Worm (Caenorhabditis elegans) whole organism, young adult: Measurements from ENCODE around the gene shw-1.

Experiments
- B0035.1 ChIP-seq: sonication (generic microtip); optimal IDR thresholded peaks from 2 replicates; lab custom pipeline; 2016; ENCODE audit warnings: missing genetic modification characterization, mild to moderate bottlenecking, missing compliant biosample characterization, missing genotype, missing genetic modification reagents
- C17E4.6 ChIP-seq: fragments of 200-800 bp; sonication (Bioruptor generic); IDR thresholded peaks from 2 replicates; pipeline ENCODE4 v1.3.6; 2022; ENCODE audit warnings: missing genetic modification reagents, missing genetic modification characterization, missing compliant biosample characterization
- D2030.7 ChIP-seq: fragments of 200-800 bp; sonication (Bioruptor generic); IDR thresholded peaks from 2 replicates; pipeline ENCODE4 v1.3.6; 2022; ENCODE audit warnings: missing genetic modification reagents, missing genetic modification characterization, missing compliant biosample characterization
- F33H1.4 ChIP-seq: fragments of 200-800 bp; sonication (Bioruptor generic); IDR thresholded peaks from 2 replicates; pipeline ENCODE4 v1.3.6; 2022; ENCODE audit warnings: missing genetic modification reagents, missing genetic modification characterization, missing compliant biosample characterization
- K11D2.4 ChIP-seq: fragments of 200-800 bp; sonication (Bioruptor generic); IDR thresholded peaks from 2 replicates; pipeline ENCODE4 v1.3.6; 2022; ENCODE audit warnings: missing genetic modification reagents, missing genetic modification characterization, missing compliant biosample characterization
- K12H6.12 ChIP-seq: fragments of 200-800 bp; sonication (Bioruptor generic); optimal IDR thresholded peaks from 2 replicates; lab custom pipeline; 2018; ENCODE audit warnings: mild to moderate bottlenecking, missing genetic modification characterization, missing compliant biosample characterization
- Y56A3A.18 ChIP-seq: fragments of 200-800 bp; sonication (Bioruptor generic); IDR thresholded peaks from 2 replicates; pipeline ENCODE4 v1.3.6; 2022; ENCODE audit warnings: missing genetic modification reagents, missing genetic modification characterization, missing compliant biosample characterization
- Y79H2A.3 ChIP-seq: fragments of 200-800 bp; sonication (Bioruptor generic); conservative IDR thresholded peaks from 2 replicates; pipeline ENCODE4 v1.3.6; 2022; ENCODE audit warnings: missing genetic modification reagents, missing genetic modification characterization, missing compliant biosample characterization
- ama-1 ChIP-seq, 3 experiments: fragments of 150-350 bp in 1 of 3; sonication (generic microtip) in 2 of 3; optimal IDR thresholded peaks; 2 replicates each; lab custom pipeline; 2014 to 2018; ENCODE audit warnings: missing biosample characterization in 2 of 3, missing genetic modification characterization in 2 of 3, missing genetic modification reagents in 2 of 3
- aptf-3 ChIP-seq: fragments of 200-800 bp; sonication (Bioruptor generic); IDR thresholded peaks from 2 replicates; pipeline ENCODE4 v1.3.6; 2022; ENCODE audit warnings: missing genetic modification characterization, missing compliant biosample characterization
- athp-1 ChIP-seq: sonication (generic microtip); optimal IDR thresholded peaks from 2 replicates; lab custom pipeline; 2017; ENCODE audit warnings: mild to moderate bottlenecking, missing genetic modification characterization, missing compliant biosample characterization
- attf-5 ChIP-seq: fragments of 200-800 bp; sonication (Bioruptor generic); optimal IDR thresholded peaks from 2 replicates; lab custom pipeline; 2018; ENCODE audit warnings: mild to moderate bottlenecking, missing genetic modification characterization, missing compliant biosample characterization
- attf-6 ChIP-seq: fragments of 200-800 bp; sonication (Bioruptor generic); IDR thresholded peaks from 2 replicates; pipeline ENCODE4 v1.3.6; 2022; ENCODE audit warnings: missing genetic modification reagents, missing genetic modification characterization, missing compliant biosample characterization
- ccch-3 ChIP-seq: fragments of 200-800 bp; sonication (Bioruptor generic); optimal IDR thresholded peaks from 2 replicates; lab custom pipeline; 2018; ENCODE audit warnings: mild to moderate bottlenecking, missing genetic modification characterization, missing compliant biosample characterization
- cebp-1 ChIP-seq, 2 experiments: fragments of 200-800 bp in 1 of 2; sonication (Bioruptor generic) in 1 of 2; sonication (generic microtip) in 1 of 2; IDR thresholded peaks in 1 of 2; optimal IDR thresholded peaks in 1 of 2; 2 replicates each; pipeline versions ENCODE4 v1.3.6 to Lab custom; 2017 to 2022; ENCODE audit warnings: missing compliant biosample characterization in 2 of 2, missing genetic modification characterization in 2 of 2, mild to moderate bottlenecking in 1 of 2, missing genetic modification reagents in 1 of 2, moderate library complexity in 1 of 2
- ceh-40 ChIP-seq: fragments of 200-800 bp; sonication (Bioruptor generic); IDR thresholded peaks from 2 replicates; pipeline ENCODE4 v1.3.6; 2022; ENCODE audit warnings: missing genetic modification characterization, missing compliant biosample characterization
- ceh-79 ChIP-seq: sonication (generic microtip); optimal IDR thresholded peaks from 2 replicates; lab custom pipeline; 2017; ENCODE audit warnings: mild to moderate bottlenecking, missing genetic modification characterization, missing compliant biosample characterization
- ceh-91 ChIP-seq: fragments of 200-800 bp; sonication (Bioruptor generic); IDR thresholded peaks from 2 replicates; pipeline ENCODE4 v1.3.6; 2022; ENCODE audit warnings: missing genetic modification reagents, missing genetic modification characterization, missing compliant biosample characterization
- dox-1 ChIP-seq: fragments of 200-800 bp; sonication (Bioruptor generic); IDR thresholded peaks from 2 replicates; pipeline ENCODE4 v1.3.6; 2022; ENCODE audit warnings: missing genetic modification reagents, missing genetic modification characterization, missing compliant biosample characterization
- dpl-1 ChIP-seq: fragments of 150-350 bp; optimal IDR thresholded peaks from 2 replicates; lab custom pipeline; 2014; ENCODE audit warnings: missing biosample characterization, missing genetic modification reagents, missing genetic modification characterization
- efl-1 ChIP-seq: fragments of 150-350 bp; optimal IDR thresholded peaks from 2 replicates; lab custom pipeline; 2014; ENCODE audit warnings: missing biosample characterization, missing genetic modification reagents, missing genetic modification characterization
- fkh-3 ChIP-seq: sonication (generic microtip); optimal IDR thresholded peaks from 2 replicates; lab custom pipeline; 2016; ENCODE audit warnings: mild to moderate bottlenecking, missing genetic modification characterization, missing compliant biosample characterization
- him-1 ChIP-seq: sonication (generic microtip); optimal IDR thresholded peaks from 2 replicates; lab custom pipeline; 2016; ENCODE audit warnings: missing genotype, missing genetic modification reagents, missing genetic modification characterization, missing compliant biosample characterization
- hsf-1 ChIP-seq: fragments of 200-800 bp; sonication (Bioruptor generic); IDR thresholded peaks from 2 replicates; pipeline ENCODE4 v1.3.6; 2022; ENCODE audit warnings: missing genetic modification reagents, missing genetic modification characterization, missing compliant biosample characterization
- lin-26 ChIP-seq: fragments of 200-800 bp; sonication (Bioruptor generic); IDR thresholded peaks from 2 replicates; pipeline ENCODE4 v1.3.6; 2022; ENCODE audit warnings: missing genetic modification reagents, missing genetic modification characterization, missing compliant biosample characterization
- lin-54 ChIP-seq: fragments of 200-800 bp; sonication (Bioruptor generic); optimal IDR thresholded peaks from 2 replicates; lab custom pipeline; 2018; ENCODE audit warnings: mild to moderate bottlenecking, missing genetic modification characterization, missing compliant biosample characterization
- lsl-1 ChIP-seq: fragments of 200-800 bp; sonication (Bioruptor generic); optimal IDR thresholded peaks from 2 replicates; lab custom pipeline; 2018; ENCODE audit warnings: mild to moderate bottlenecking, missing genetic modification characterization, moderate library complexity, missing compliant biosample characterization
- lsy-27 ChIP-seq: sonication (generic microtip); optimal IDR thresholded peaks from 2 replicates; lab custom pipeline; 2017; ENCODE audit warnings: missing genetic modification characterization, mild to moderate bottlenecking, missing compliant biosample characterization, antibody characterized with exemption, missing genotype, borderline replicate concordance; ENCODE audit not compliant: insufficient read depth
- madf-6 ChIP-seq: fragments of 200-800 bp; sonication (Bioruptor generic); IDR thresholded peaks from 2 replicates; pipeline ENCODE4 v1.3.6; 2022; ENCODE audit warnings: missing genetic modification reagents, missing genetic modification characterization, missing compliant biosample characterization
- madf-8 ChIP-seq: fragments of 200-800 bp; sonication (Bioruptor generic); conservative IDR thresholded peaks from 2 replicates; pipeline ENCODE4 v1.3.6; 2022; ENCODE audit warnings: missing genetic modification reagents, missing genetic modification characterization, missing compliant biosample characterization
- mel-28 ChIP-seq: sonication (generic microtip); optimal IDR thresholded peaks from 2 replicates; lab custom pipeline; 2016; ENCODE audit warnings: borderline replicate concordance, mild to moderate bottlenecking, missing genetic modification characterization, missing compliant biosample characterization
- nhr-179 ChIP-seq: sonication (generic microtip); optimal IDR thresholded peaks from 2 replicates; lab custom pipeline; 2016; ENCODE audit warnings: mild to moderate bottlenecking, missing genetic modification characterization, missing compliant biosample characterization
- rcor-1 ChIP-seq: fragments of 200-800 bp; sonication (Bioruptor generic); IDR thresholded peaks from 2 replicates; pipeline ENCODE4 v1.3.6; 2022; ENCODE audit warnings: missing genetic modification reagents, missing genetic modification characterization, missing compliant biosample characterization
- repo-1 ChIP-seq: sonication (generic microtip); optimal IDR thresholded peaks from 2 replicates; lab custom pipeline; 2017; ENCODE audit warnings: mild to moderate bottlenecking, missing genetic modification characterization, missing compliant biosample characterization
- sdz-38 ChIP-seq: sonication (generic microtip); optimal IDR thresholded peaks from 2 replicates; lab custom pipeline; 2016; ENCODE audit warnings: missing genotype, missing genetic modification characterization, missing compliant biosample characterization
- snpc-1.3 ChIP-seq: sonication (generic microtip); optimal IDR thresholded peaks from 2 replicates; lab custom pipeline; 2017; ENCODE audit warnings: missing genetic modification characterization, mild to moderate bottlenecking, missing compliant biosample characterization, antibody characterized with exemption, moderate library complexity, missing genotype, missing genetic modification reagents; ENCODE audit not compliant: insufficient read depth
- tbp1 ChIP-seq: fragments of 200-800 bp; sonication (Bioruptor generic); optimal IDR thresholded peaks from 2 replicates; lab custom pipeline; 2018; ENCODE audit warnings: mild to moderate bottlenecking, missing genetic modification characterization, missing compliant biosample characterization
- tlf-1 ChIP-seq: fragments of 200-800 bp; sonication (Bioruptor generic); optimal IDR thresholded peaks from 2 replicates; lab custom pipeline; 2018; ENCODE audit warnings: mild to moderate bottlenecking, missing genetic modification characterization, missing compliant biosample characterization
- unc-130 ChIP-seq: sonication (generic microtip); optimal IDR thresholded peaks from 2 replicates; lab custom pipeline; 2016; ENCODE audit warnings: missing genetic modification reagents, missing genetic modification characterization, missing compliant biosample characterization
- unc-62 ChIP-seq: fragments of 150-350 bp; optimal IDR thresholded peaks from 2 replicates; lab custom pipeline; 2014; ENCODE audit warnings: missing biosample characterization, missing genetic modification reagents, missing genetic modification characterization
- xnd-1 ChIP-seq: sonication (generic microtip); optimal IDR thresholded peaks from 2 replicates; lab custom pipeline; 2016; ENCODE audit warnings: missing genotype, missing genetic modification reagents, missing genetic modification characterization, missing compliant biosample characterization

Gene shw-1

DNA sequence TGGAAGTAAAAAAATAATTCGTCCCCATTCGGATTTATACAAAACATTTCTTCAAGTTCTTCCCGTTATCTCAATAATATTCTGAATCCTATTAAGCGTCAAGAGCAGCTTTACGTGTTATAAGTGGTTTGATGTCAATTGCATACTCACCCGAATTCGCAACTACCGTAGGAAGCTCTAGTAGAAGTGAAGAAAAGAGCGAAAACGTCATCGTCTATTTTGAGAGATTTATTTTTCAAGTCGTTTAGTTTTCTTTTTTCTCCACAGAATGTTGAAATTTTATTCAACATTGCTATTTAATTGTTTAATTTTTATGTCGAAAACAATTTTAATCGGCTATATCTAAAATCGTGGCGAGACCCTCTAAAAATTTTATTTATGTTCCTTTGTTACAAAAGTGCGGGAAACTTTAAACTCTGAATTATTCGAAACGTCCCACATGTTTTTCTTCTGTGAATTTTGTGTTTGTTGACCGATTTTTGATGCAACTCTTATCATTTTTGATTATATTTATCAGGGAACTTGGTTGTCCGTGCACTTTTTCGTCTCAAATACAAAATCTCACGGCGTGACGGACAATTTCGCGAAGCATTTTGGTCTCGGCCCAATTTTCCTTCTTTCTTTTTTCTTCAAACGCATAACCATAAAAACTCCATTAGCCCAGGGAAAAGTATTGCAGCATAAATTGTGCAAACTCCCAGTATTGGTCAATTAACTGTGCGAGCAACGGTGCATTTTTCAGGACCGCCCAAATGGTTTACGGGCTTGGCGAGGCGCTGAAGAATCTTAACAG, 51.2 kb downstream of the shw-1 start, which contains the start of gene tdc-1:
Gene tdc-1 (plus strand): TSS at position 743 of the 793 bp plus-strand sequence.
- peak; percentile 82 for TF ChIP-seq efl-1 (GFP tag; lab: Kevin White, UChicago)
- no peak for TF ChIP-seq B0035.1
- TF ChIP-seq xnd-1 (tag; lab: Kevin White, UChicago): peak; percentile 88
- peak; percentile 51 for TF ChIP-seq D2030.7 (GFP tag; lab: Robert Waterston, UW)
- no peak for TF ChIP-seq fkh-3
- no peak for TF ChIP-seq repo-1 (tag; lab: Kevin White, UChicago)
- TF ChIP-seq ceh-40 (GFP tag; lab: Robert Waterston, UW): no peak
- peak; percentile 7; the same call in 1 of the 2 replicates for TF ChIP-seq dox-1 (GFP tag; lab: Robert Waterston, UW)
- no peak for TF ChIP-seq ceh-91 (GFP tag; lab: Robert Waterston, UW)
- no peak for TF ChIP-seq nhr-179 (tag; lab: Kevin White, UChicago)
- TF ChIP-seq hsf-1 (GFP tag; lab: Robert Waterston, UW): no peak
- peak; percentile 88 for TF ChIP-seq F33H1.4 (GFP tag; lab: Robert Waterston, UW)
- TF ChIP-seq snpc-1.3 (tag; lab: Kevin White, UChicago): peak; percentile 20
- no peak for TF ChIP-seq unc-62 (GFP tag; lab: Kevin White, UChicago)
- no peak for TF ChIP-seq Y56A3A.18
- no peak for TF ChIP-seq mel-28 (tag; lab: Kevin White, UChicago)
- TF ChIP-seq rcor-1 (GFP tag; lab: Robert Waterston, UW): no peak
- TF ChIP-seq lin-54 (GFP tag; lab: Kevin White, UChicago): peak; percentile 59
- peak; percentile 93 for TF ChIP-seq madf-6 (GFP tag; lab: Robert Waterston, UW)
- no peak for TF ChIP-seq unc-130 (GFP tag; lab: Kevin White, UChicago)
- no peak for TF ChIP-seq Y79H2A.3 (GFP tag; lab: Robert Waterston, UW)
- peak; percentile 43 for TF ChIP-seq dpl-1 (GFP tag; lab: Kevin White, UChicago)
- TF ChIP-seq K11D2.4 (GFP tag; lab: Robert Waterston, UW): no peak
- TF ChIP-seq attf-5 (GFP tag; lab: Kevin White, UChicago): no peak
- TF ChIP-seq lsy-27 (tag; lab: Kevin White, UChicago): no peak
- peak; percentile 31 for TF ChIP-seq him-1 (tag; lab: Kevin White, UChicago)
- no peak for TF ChIP-seq lin-26 (GFP tag; lab: Robert Waterston, UW)
- TF ChIP-seq lsl-1: peak; percentile 90
- no peak for TF ChIP-seq athp-1 (tag; lab: Kevin White, UChicago)
- TF ChIP-seq ccch-3: no peak
- TF ChIP-seq tbp1 (GFP tag; lab: Kevin White, UChicago): no peak
- TF ChIP-seq tlf-1 (GFP tag; lab: Kevin White, UChicago): no peak
- no peak for TF ChIP-seq K12H6.12 (tag; lab: Kevin White, UChicago)
- TF ChIP-seq cebp-1 (GFP tag; IDR thresholded peaks at IDR 0.05; lab: Robert Waterston, UW): no peak
- no peak for TF ChIP-seq cebp-1 (tag; optimal IDR thresholded peaks at IDR 0.05; lab: Kevin White, UChicago)
- TF ChIP-seq madf-8: peak; percentile 76
- TF ChIP-seq ama-1 (optimal IDR thresholded peaks at IDR 0.05; lab: Kevin White, UChicago): no peak
- TF ChIP-seq ama-1 (GFP tag; optimal IDR thresholded peaks at IDR 0.05; lab: Kevin White, UChicago): no peak
- no peak for TF ChIP-seq aptf-3 (GFP tag; lab: Robert Waterston, UW)
- no peak for TF ChIP-seq sdz-38 (tag; lab: Kevin White, UChicago)
- TF ChIP-seq C17E4.6: no peak
- TF ChIP-seq ceh-79 (tag; lab: Kevin White, UChicago): no peak
- TF ChIP-seq attf-6 (GFP tag; lab: Robert Waterston, UW): no peak
